Worm (Caenorhabditis elegans) whole organism, L3 larva: Measurements from ENCODE around the gene H23N18.5.

Source experiments
- aly-2 ChIP-seq: fragments of 150-350 bp; optimal IDR thresholded peaks from 2 replicates; lab custom pipeline; 2014; ENCODE audit warnings: missing biosample characterization, missing genetic modification characterization
- ama-1 ChIP-seq: fragments of 150-350 bp; optimal IDR thresholded peaks from 2 replicates; lab custom pipeline; 2018
- ceh-9 ChIP-seq: sonication (generic microtip); optimal IDR thresholded peaks from 2 replicates; lab custom pipeline; 2018; ENCODE audit warnings: missing biosample characterization, missing genetic modification characterization
- egl-27 ChIP-seq: sonication (generic microtip); optimal IDR thresholded peaks from 4 replicates; lab custom pipeline; 2017; ENCODE audit warnings: missing biosample characterization, missing genetic modification reagents, missing genetic modification characterization
- elt-2 ChIP-seq: sonication (generic microtip); optimal IDR thresholded peaks from 2 replicates; lab custom pipeline; 2016; ENCODE audit warnings: missing genetic modification reagents, mild to moderate bottlenecking, missing genetic modification characterization, missing compliant biosample characterization
- lin-15B ChIP-seq: fragments of 150-350 bp; optimal IDR thresholded peaks from 2 replicates; lab custom pipeline; 2014; ENCODE audit warnings: missing biosample characterization, missing genetic modification characterization
- nhr-12 ChIP-seq: fragments of 150-350 bp; optimal IDR thresholded peaks from 2 replicates; lab custom pipeline; 2014; ENCODE audit warnings: missing biosample characterization, missing genetic modification characterization
- nhr-28 ChIP-seq: fragments of 150-350 bp; optimal IDR thresholded peaks from 2 replicates; lab custom pipeline; 2014; ENCODE audit warnings: missing biosample characterization, missing genetic modification characterization
- nhr-76 ChIP-seq: fragments of 150-350 bp; sonication (generic microtip); optimal IDR thresholded peaks from 5 replicates; lab custom pipeline; 2014; ENCODE audit warnings: missing biosample characterization, missing genetic modification characterization
- pqm-1 ChIP-seq: fragments of 150-350 bp; optimal IDR thresholded peaks from 2 replicates; lab custom pipeline; 2017; ENCODE audit warnings: missing biosample characterization, missing genetic modification characterization, inconsistent platforms
- snpc-4 ChIP-seq: fragments of 150-350 bp; optimal IDR thresholded peaks from 2 replicates; lab custom pipeline; 2014; ENCODE audit warnings: missing biosample characterization, missing genetic modification characterization

ce11 chrV:4871992-4872391 is 40.2 kb downstream of the H23N18.5 start, which contains the start of gene srd-33:
- no peak for TF ChIP-seq nhr-28 (tag; lab: Kevin White, UChicago)
- TF ChIP-seq nhr-76 (tag; lab: Kevin White, UChicago): no peak
- no peak for TF ChIP-seq elt-2 (tag; lab: Kevin White, UChicago)
- no peak for TF ChIP-seq pqm-1 (tag; lab: Kevin White, UChicago)
- TF ChIP-seq snpc-4 (tag; lab: Kevin White, UChicago): no peak
- no peak for TF ChIP-seq ama-1
- TF ChIP-seq lin-15B (tag; lab: Kevin White, UChicago): no peak
- no peak for TF ChIP-seq nhr-12 (tag; lab: Kevin White, UChicago)
- no peak for TF ChIP-seq aly-2 (tag; lab: Kevin White, UChicago)
- no peak for TF ChIP-seq egl-27
- TF ChIP-seq ceh-9 (tag; lab: Kevin White, UChicago): no peak
